Worm (Caenorhabditis elegans) whole organism, L1 larva: ENCODE measurements around the gene hrg-2.

ENCODE experiments used
- aly-2 ChIP-seq: fragments of 150-350 bp; optimal IDR thresholded peaks from 2 replicates; lab custom pipeline; 2014; ENCODE audit warnings: missing biosample characterization, missing genetic modification characterization
- fkh-10 ChIP-seq: sonication (generic microtip); optimal IDR thresholded peaks from 2 replicates; lab custom pipeline; 2017; ENCODE audit warnings: missing biosample characterization, missing genetic modification reagents, missing genetic modification characterization
- lin-15B ChIP-seq: fragments of 150-350 bp; sonication (generic microtip); optimal IDR thresholded peaks from 3 replicates; lab custom pipeline; 2014; ENCODE audit warnings: missing biosample characterization, missing genetic modification characterization
- mdl-1 ChIP-seq, 2 experiments: fragments of 150-350 bp; optimal IDR thresholded peaks; 2 replicates each; lab custom pipeline; 2014 to 2017; ENCODE audit warnings: missing biosample characterization in 2 of 2, missing genetic modification characterization in 2 of 2, inconsistent platforms in 1 of 2
- nhr-76 ChIP-seq: sonication (generic microtip); optimal IDR thresholded peaks from 2 replicates; lab custom pipeline; 2017; ENCODE audit warnings: missing biosample characterization, missing genetic modification characterization
- pqm-1 ChIP-seq: sonication (generic microtip); optimal IDR thresholded peaks from 3 replicates; lab custom pipeline; 2017; ENCODE audit warnings: missing biosample characterization, missing genetic modification characterization
- rnt-1 ChIP-seq: sonication (generic microtip); optimal IDR thresholded peaks from 2 replicates; lab custom pipeline; 2016; ENCODE audit warnings: mild to moderate bottlenecking, missing genetic modification characterization, moderate library complexity, missing compliant biosample characterization
- skn-1 ChIP-seq: fragments of 150-350 bp; optimal IDR thresholded peaks from 2 replicates; lab custom pipeline; 2014; ENCODE audit warnings: missing biosample characterization, missing genetic modification characterization
- unc-62 ChIP-seq: fragments of 150-350 bp; optimal IDR thresholded peaks from 2 replicates; lab custom pipeline; 2014; ENCODE audit warnings: missing biosample characterization, missing genetic modification reagents, missing genetic modification characterization
- zag-1 ChIP-seq: fragments of 150-350 bp; optimal IDR thresholded peaks from 2 replicates; lab custom pipeline; 2014; ENCODE audit warnings: missing biosample characterization, missing genetic modification characterization

DNA sequence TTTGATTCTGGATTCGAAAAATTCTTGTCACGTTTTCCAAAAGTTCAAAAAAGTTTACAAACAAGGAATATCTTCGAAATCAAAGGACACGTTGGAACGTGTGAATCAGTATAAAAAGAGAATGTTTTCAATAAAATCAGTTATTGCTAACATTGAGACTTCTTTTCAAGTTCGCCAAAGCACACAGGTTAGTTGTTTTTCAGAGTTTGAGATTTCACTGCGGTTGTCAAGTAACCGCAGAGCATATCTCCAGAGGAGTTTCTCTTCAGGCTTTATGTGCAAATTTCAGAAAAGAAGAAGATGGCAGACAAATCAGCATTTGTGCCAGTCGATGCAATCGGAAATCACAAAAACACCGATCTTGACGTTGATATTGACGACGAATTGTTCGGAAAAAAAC lies 24.2 kb downstream of the hrg-2 start, which contains the start of gene K01D12.15:
- TF ChIP-seq rnt-1 (tag; lab: Kevin White, UChicago) (no peak), unc-62 (no peak), lin-15B (no peak), mdl-1 (tag; optimal IDR thresholded peaks at IDR 0.05; lab: Kevin White, UChicago) (no peak), nhr-76 (tag; lab: Kevin White, UChicago) (no peak), aly-2 (tag; lab: Kevin White, UChicago) (no peak), pqm-1 (no peak), zag-1 (tag; lab: Kevin White, UChicago) (no peak), fkh-10 (GFP tag; lab: Kevin White, UChicago) (no peak), skn-1 (tag; lab: Kevin White, UChicago) (no peak)
